Worm (Caenorhabditis elegans): Measurements from ENCODE around the gene pnc-1.

DNA sequence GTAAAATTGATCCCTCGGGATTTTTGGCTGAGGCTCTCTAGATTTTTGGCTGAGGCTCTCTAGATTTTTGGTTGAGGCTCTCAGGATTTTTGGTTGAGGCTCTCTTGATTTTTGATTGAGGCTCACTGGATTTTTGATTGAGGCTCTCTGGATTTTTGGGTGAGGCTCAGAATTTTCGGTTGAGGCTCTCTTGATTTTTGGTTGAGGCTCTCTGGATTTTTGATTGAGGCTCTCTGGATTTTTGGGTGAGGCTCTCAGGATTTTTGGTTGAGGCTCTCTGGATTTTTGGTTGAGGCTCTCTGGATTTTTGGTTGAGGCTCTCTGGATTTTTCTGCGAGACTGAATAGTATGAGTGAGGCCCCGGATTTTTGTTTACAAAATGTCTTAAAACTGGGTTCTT is 51.9 kb downstream of the pnc-1 start:
- TF ChIP-seq W03F9.2 (tag; optimal IDR thresholded peaks at IDR 0.05) (no peak), him-1 (tag; optimal IDR thresholded peaks at IDR 0.05) (no peak)
